Worm (Caenorhabditis elegans) whole organism, L4 larva: ENCODE data around the gene Y77E11A.12.

Source experiments
- F44E2.7 ChIP-seq: fragments of 200-800 bp; sonication (Bioruptor generic); IDR thresholded peaks from 2 replicates; pipeline ENCODE4 v2.1.2; 2022; ENCODE audit warnings: missing genetic modification characterization, missing compliant biosample characterization
- ZK546.5 ChIP-seq, 2 experiments: sonication (generic microtip); optimal IDR thresholded peaks; 2 replicates each; lab custom pipeline; 2017; ENCODE audit warnings: missing biosample characterization in 2 of 2, missing genetic modification characterization in 2 of 2
- ama-1 ChIP-seq: fragments of 150-350 bp; optimal IDR thresholded peaks from 2 replicates; lab custom pipeline; 2014; ENCODE audit warnings: inconsistent platforms, mixed read lengths
- ceh-82 ChIP-seq: sonication (generic microtip); optimal IDR thresholded peaks from 2 replicates; lab custom pipeline; 2017; ENCODE audit warnings: missing biosample characterization, missing genetic modification characterization
- ztf-11 ChIP-seq: fragments of 150-350 bp; optimal IDR thresholded peaks from 2 replicates; lab custom pipeline; 2014; ENCODE audit warnings: missing biosample characterization, missing genetic modification characterization

DNA sequence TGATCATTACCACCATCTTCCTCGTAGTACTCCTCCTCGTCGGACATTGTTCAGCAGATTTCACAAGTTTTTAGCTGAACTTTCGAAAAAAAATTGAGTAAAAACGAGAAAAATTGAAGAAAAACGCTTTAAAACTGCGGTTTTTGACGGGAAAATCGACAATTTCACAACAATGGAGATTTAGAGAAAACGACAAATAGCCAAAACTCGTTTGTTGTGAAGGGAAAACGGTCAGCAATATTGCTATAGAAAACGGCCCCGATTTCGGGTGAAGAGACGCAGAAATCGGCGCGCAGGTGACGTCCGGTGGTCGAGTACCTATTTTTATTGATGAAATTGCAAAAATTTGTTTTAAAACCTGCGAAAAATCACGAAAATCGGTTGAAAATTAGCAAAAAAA lies 29.0 kb downstream of the Y77E11A.12 start, which contains the start of gene clp-7:
- TF ChIP-seq ceh-82 (no peak), ama-1 (lab: Kevin White, UChicago) (no peak), ZK546.5 (tag; optimal IDR thresholded peaks at IDR 0.05; lab: Kevin White, UChicago) (no peak), ztf-11 (tag; lab: Kevin White, UChicago) (no peak), F44E2.7 (GFP tag; lab: Robert Waterston, UW) (no peak)
